Fruit fly (Drosophila melanogaster): ENCODE measurements around the gene Ac3.
A peak's percentile ranks its signal among the peaks of the same experiment; 100 is the strongest.

Ac3 gene

dm6 chr2L:21629814-21630562 lies 2.4 kb upstream of the Ac3 start, which contains the start of gene Df31 (continued):
- TF ChIP-seq fd59A (GFP tag; optimal IDR thresholded peaks at IDR 0.05) (no peak), CG11762 (GFP tag; optimal IDR thresholded peaks at IDR 0.05; ENCODE audit: insufficient read depth) (peak; percentile 9), achi (GFP tag; optimal IDR thresholded peaks at IDR 0.05) (peak; percentile 40), CG34406 (GFP tag; optimal IDR thresholded peaks at IDR 0.05) (no peak), fkh (GFP tag; optimal IDR thresholded peaks at IDR 0.05) (no peak), CG6808 (GFP tag; optimal IDR thresholded peaks at IDR 0.05) (peak; percentile 13), Met (GFP tag; optimal IDR thresholded peaks at IDR 0.05) (peak; percentile 65), Blimp-1 (GFP tag; optimal IDR thresholded peaks at IDR 0.05) (no peak)

dm6 chr2L:21630563-21630817 lies 1.9 kb upstream of the Ac3 start:
- no peak for TF ChIP-seq Ets21C (GFP tag; optimal IDR thresholded peaks at IDR 0.05)
- no peak for TF ChIP-seq Eip93F (GFP tag; optimal IDR thresholded peaks at IDR 0.05)
- no peak for TF ChIP-seq net (GFP tag; optimal IDR thresholded peaks at IDR 0.05)
- no peak for TF ChIP-seq Smox (GFP tag; optimal IDR thresholded peaks at IDR 0.05)
- TF ChIP-seq CG15336 (GFP tag; IDR thresholded peaks at IDR 0.05), result no peak
- no peak for TF ChIP-seq fkh (GFP tag; optimal IDR thresholded peaks at IDR 0.05)
- no peak for TF ChIP-seq fd85E (GFP tag; optimal IDR thresholded peaks at IDR 0.05)
- TF ChIP-seq Eip75B (GFP tag; optimal IDR thresholded peaks at IDR 0.05), result no peak
- TF ChIP-seq dsx (GFP tag; optimal IDR thresholded peaks at IDR 0.05; ENCODE audit: poor library complexity, severe bottlenecking), result no peak
- TF ChIP-seq CG16779 (tag; optimal IDR thresholded peaks at IDR 0.05), result no peak

- TF ChIP-seq CG6808 (GFP tag; optimal IDR thresholded peaks at IDR 0.05) (no peak), svp (GFP tag) (peak; percentile 21)
These were observed 522 bp downstream of the Ac3 start for dm6 chr2L:21632909-21633308.

- no peak for TF ChIP-seq Sox15 (GFP tag; optimal IDR thresholded peaks at IDR 0.05)
- TF ChIP-seq CG6854 (GFP tag; optimal IDR thresholded peaks at IDR 0.05), result no peak
- TF ChIP-seq salr (GFP tag; optimal IDR thresholded peaks at IDR 0.05), result no peak
- TF ChIP-seq Hr4 (GFP tag; optimal IDR thresholded peaks at IDR 0.05), result no peak
These were observed 16.4 kb downstream of the Ac3 start for dm6 chr2L:21648769-21649168.

dm6 chr2L:21657426-21657825 lies 25.0 kb downstream of the Ac3 start:
- TF ChIP-seq svp (GFP tag) (peak; percentile 82), Hr38 (GFP tag; optimal IDR thresholded peaks at IDR 0.05) (no peak), Hr4 (GFP tag; optimal IDR thresholded peaks at IDR 0.05) (peak; percentile 65), fd59A (GFP tag; optimal IDR thresholded peaks at IDR 0.05) (no peak), CG6854 (GFP tag; optimal IDR thresholded peaks at IDR 0.05) (no peak), vri (GFP tag; optimal IDR thresholded peaks at IDR 0.05) (no peak), CG3032 (tag; optimal IDR thresholded peaks at IDR 0.05) (peak; percentile 51), cyc (GFP tag; optimal IDR thresholded peaks at IDR 0.05) (peak; percentile 34), CG6276 (GFP tag; optimal IDR thresholded peaks at IDR 0.05) (no peak), Ets96B (tag; optimal IDR thresholded peaks at IDR 0.05) (peak; percentile 44), CG8319 (GFP tag; optimal IDR thresholded peaks at IDR 0.05) (no peak), CG34406 (GFP tag; optimal IDR thresholded peaks at IDR 0.05) (no peak), Sox102F (GFP tag; optimal IDR thresholded peaks at IDR 0.05) (peak; percentile 31), CG9139 (GFP tag; optimal IDR thresholded peaks at IDR 0.05) (no peak), net (GFP tag; optimal IDR thresholded peaks at IDR 0.05) (no peak), CG11294 (GFP tag; IDR thresholded peaks at IDR 0.05) (no peak), CG8119 (GFP tag; IDR thresholded peaks at IDR 0.05) (no peak), fd85E (GFP tag; optimal IDR thresholded peaks at IDR 0.05) (no peak), CG7368 (GFP tag; optimal IDR thresholded peaks at IDR 0.05) (no peak), CG1621 (tag; optimal IDR thresholded peaks at IDR 0.05) (no peak), Gug (GFP tag; IDR thresholded peaks at IDR 0.05) (no peak), esn (GFP tag; optimal IDR thresholded peaks at IDR 0.05) (peak; percentile 63), CG16779 (tag; optimal IDR thresholded peaks at IDR 0.05) (no peak), Smox (GFP tag; optimal IDR thresholded peaks at IDR 0.05) (peak; percentile 47), achi (GFP tag; optimal IDR thresholded peaks at IDR 0.05) (peak; percentile 48), salr (GFP tag; optimal IDR thresholded peaks at IDR 0.05) (peak in 1 of 2 experiments; percentile 6), topi (GFP tag; optimal IDR thresholded peaks at IDR 0.05) (peak; percentile 35), dsx (GFP tag; optimal IDR thresholded peaks at IDR 0.05; ENCODE audit: poor library complexity, severe bottlenecking) (no peak), Met (GFP tag; optimal IDR thresholded peaks at IDR 0.05) (peak; percentile 48), Blimp-1 (GFP tag; optimal IDR thresholded peaks at IDR 0.05) (no peak), CG6792 (GFP tag; optimal IDR thresholded peaks at IDR 0.05) (peak; percentile 8), CG11902 (GFP tag; optimal IDR thresholded peaks at IDR 0.05) (peak; percentile 20), CG6163 (GFP tag; IDR thresholded peaks at IDR 0.05) (no peak)
